Worm (Caenorhabditis elegans) whole organism, L2 larva: Measurements from ENCODE around the gene nhr-48.

Experiments
- C34F6.9 ChIP-seq: fragments of 150-350 bp; optimal IDR thresholded peaks from 2 replicates; lab custom pipeline; 2014; ENCODE audit warnings: missing biosample characterization, missing genetic modification characterization
- F13H6.1 ChIP-seq: sonication (generic microtip); optimal IDR thresholded peaks from 2 replicates; lab custom pipeline; 2016; ENCODE audit warnings: missing genetic modification characterization, missing compliant biosample characterization
- R02D3.7 ChIP-seq: fragments of 150-350 bp; optimal IDR thresholded peaks from 2 replicates; lab custom pipeline; 2014; ENCODE audit warnings: missing biosample characterization, missing genetic modification characterization
- Y55F3AM.14 ChIP-seq: fragments of 200-800 bp; sonication (Bioruptor generic); optimal IDR thresholded peaks from 2 replicates; lab custom pipeline; 2018; ENCODE audit warnings: mild to moderate bottlenecking, missing genetic modification characterization, missing compliant biosample characterization
- ZK546.5 ChIP-seq: sonication (generic microtip); optimal IDR thresholded peaks from 2 replicates; lab custom pipeline; 2017; ENCODE audit warnings: missing biosample characterization, missing genetic modification characterization
- alr-1 ChIP-seq: fragments of 150-350 bp; optimal IDR thresholded peaks from 2 replicates; lab custom pipeline; 2014; ENCODE audit warnings: missing biosample characterization, missing genetic modification characterization
- aly-2 ChIP-seq: fragments of 150-350 bp; optimal IDR thresholded peaks from 2 replicates; lab custom pipeline; 2014; ENCODE audit warnings: missing biosample characterization, missing genetic modification characterization
- ama-1 ChIP-seq: fragments of 150-350 bp; optimal IDR thresholded peaks from 2 replicates; lab custom pipeline; 2018; ENCODE audit warnings: inconsistent platforms
- blmp-1 ChIP-seq: sonication (generic microtip); optimal IDR thresholded peaks from 2 replicates; lab custom pipeline; 2017; ENCODE audit warnings: missing genetic modification characterization, mild to moderate bottlenecking, missing compliant biosample characterization, antibody characterized with exemption, moderate library complexity; ENCODE audit not compliant: insufficient read depth
- ceh-16 ChIP-seq: fragments of 150-350 bp; optimal IDR thresholded peaks from 2 replicates; lab custom pipeline; 2014; ENCODE audit warnings: missing biosample characterization, missing genetic modification characterization
- ceh-82 ChIP-seq: fragments of 150-350 bp; optimal IDR thresholded peaks from 2 replicates; lab custom pipeline; 2014; ENCODE audit warnings: missing biosample characterization, missing genetic modification characterization
- crh-2 ChIP-seq: sonication (generic microtip); optimal IDR thresholded peaks from 2 replicates; lab custom pipeline; 2017; ENCODE audit warnings: missing biosample characterization, missing genetic modification characterization
- dmd-4 ChIP-seq: sonication (generic microtip); optimal IDR thresholded peaks from 2 replicates; lab custom pipeline; 2017; ENCODE audit warnings: missing biosample characterization, missing genetic modification characterization
- egl-27 ChIP-seq: sonication (generic microtip); optimal IDR thresholded peaks from 3 replicates; lab custom pipeline; 2017; ENCODE audit warnings: missing biosample characterization, missing genetic modification reagents, missing genetic modification characterization
- elt-1 ChIP-seq: fragments of 150-350 bp; optimal IDR thresholded peaks from 2 replicates; lab custom pipeline; 2014; ENCODE audit warnings: missing biosample characterization, missing genetic modification characterization
- elt-3 ChIP-seq: sonication (generic microtip); optimal IDR thresholded peaks from 2 replicates; lab custom pipeline; 2017; ENCODE audit warnings: missing biosample characterization, missing genetic modification characterization
- fos-1 ChIP-seq: fragments of 150-350 bp; optimal IDR thresholded peaks from 2 replicates; lab custom pipeline; 2014; ENCODE audit warnings: missing biosample characterization, missing genetic modification characterization
- gmeb-1 ChIP-seq: fragments of 150-350 bp; optimal IDR thresholded peaks from 2 replicates; lab custom pipeline; 2014; ENCODE audit warnings: missing biosample characterization, missing genetic modification characterization
- lin-11 ChIP-seq: fragments of 150-350 bp; sonication (generic microtip); optimal IDR thresholded peaks from 2 replicates; lab custom pipeline; 2014; ENCODE audit warnings: missing biosample characterization, missing genetic modification characterization, inconsistent platforms, mixed read lengths
- lin-13 ChIP-seq: fragments of 150-350 bp; optimal IDR thresholded peaks from 2 replicates; lab custom pipeline; 2014; ENCODE audit warnings: missing biosample characterization, missing genetic modification reagents, missing genetic modification characterization
- lin-39 ChIP-seq: fragments of 150-350 bp; optimal IDR thresholded peaks from 2 replicates; lab custom pipeline; 2014; ENCODE audit warnings: missing biosample characterization, missing genetic modification reagents, missing genetic modification characterization
- lsy-2 ChIP-seq, 2 experiments: fragments of 150-350 bp in 1 of 2; sonication (generic microtip) in 1 of 2; optimal IDR thresholded peaks; 2 replicates each; lab custom pipeline; 2014 to 2017; ENCODE audit warnings: missing biosample characterization in 2 of 2, missing genetic modification characterization in 2 of 2
- mab-5 ChIP-seq: fragments of 150-350 bp; optimal IDR thresholded peaks from 2 replicates; lab custom pipeline; 2014; ENCODE audit warnings: missing biosample characterization, missing genetic modification characterization
- mbf-1 ChIP-seq: sonication (generic microtip); optimal IDR thresholded peaks from 2 replicates; lab custom pipeline; 2017; ENCODE audit warnings: missing biosample characterization, missing genetic modification characterization
- mdl-1 ChIP-seq, 2 experiments: fragments of 150-350 bp in 1 of 2; sonication (generic microtip) in 1 of 2; optimal IDR thresholded peaks; 2 replicates each; lab custom pipeline; 2017; ENCODE audit warnings: missing biosample characterization in 2 of 2, missing genetic modification characterization in 2 of 2
- nhr-10 ChIP-seq: sonication (generic microtip); optimal IDR thresholded peaks from 2 replicates; lab custom pipeline; 2017; ENCODE audit warnings: missing biosample characterization, missing genetic modification characterization
- nhr-11 ChIP-seq: fragments of 150-350 bp; optimal IDR thresholded peaks from 2 replicates; lab custom pipeline; 2014; ENCODE audit warnings: missing biosample characterization, missing genetic modification characterization
- nhr-12 ChIP-seq: fragments of 150-350 bp; optimal IDR thresholded peaks from 2 replicates; lab custom pipeline; 2014; ENCODE audit warnings: missing biosample characterization, missing genetic modification characterization
- nhr-129 ChIP-seq: fragments of 150-350 bp; optimal IDR thresholded peaks from 2 replicates; lab custom pipeline; 2014; ENCODE audit warnings: missing biosample characterization, missing genetic modification characterization
- nhr-21 ChIP-seq: fragments of 150-350 bp; optimal IDR thresholded peaks from 2 replicates; lab custom pipeline; 2014; ENCODE audit warnings: missing biosample characterization, missing genetic modification characterization
- nhr-23 ChIP-seq: fragments of 150-350 bp; optimal IDR thresholded peaks from 2 replicates; lab custom pipeline; 2014; ENCODE audit warnings: missing biosample characterization, missing genetic modification reagents, missing genetic modification characterization
- nhr-237 ChIP-seq: fragments of 150-350 bp; optimal IDR thresholded peaks from 2 replicates; lab custom pipeline; 2014; ENCODE audit warnings: missing biosample characterization, missing genetic modification characterization
- nhr-25 ChIP-seq: fragments of 150-350 bp; sonication (generic microtip); optimal IDR thresholded peaks from 3 replicates; lab custom pipeline; 2014; ENCODE audit warnings: missing biosample characterization, missing genetic modification characterization
- nhr-6 ChIP-seq: fragments of 150-350 bp; optimal IDR thresholded peaks from 2 replicates; lab custom pipeline; 2014; ENCODE audit warnings: missing biosample characterization, missing genetic modification characterization
- nhr-77 ChIP-seq: fragments of 150-350 bp; optimal IDR thresholded peaks from 2 replicates; lab custom pipeline; 2014; ENCODE audit warnings: missing biosample characterization, missing genetic modification characterization
- peb-1 ChIP-seq: fragments of 150-350 bp; optimal IDR thresholded peaks from 2 replicates; lab custom pipeline; 2014; ENCODE audit warnings: missing biosample characterization, missing genetic modification characterization
- sem-4 ChIP-seq: fragments of 150-350 bp; optimal IDR thresholded peaks from 2 replicates; lab custom pipeline; 2014; ENCODE audit warnings: missing biosample characterization, missing genetic modification reagents, missing genetic modification characterization
- skn-1 ChIP-seq: sonication (generic microtip); optimal IDR thresholded peaks from 2 replicates; lab custom pipeline; 2017; ENCODE audit warnings: missing biosample characterization, missing genetic modification characterization
- sma-3 ChIP-seq: sonication (generic microtip); optimal IDR thresholded peaks from 2 replicates; lab custom pipeline; 2016; ENCODE audit warnings: missing genetic modification reagents, missing genetic modification characterization, missing compliant biosample characterization
- sma-9 ChIP-seq, 2 experiments: fragments of 150-350 bp in 1 of 2; sonication (generic microtip) in 1 of 2; optimal IDR thresholded peaks; 2 replicates each; lab custom pipeline; 2014 to 2016; ENCODE audit warnings: missing genetic modification characterization in 2 of 2, mild to moderate bottlenecking in 1 of 2, missing biosample characterization in 1 of 2, missing compliant biosample characterization in 1 of 2, missing genetic modification reagents in 1 of 2, moderate library complexity in 1 of 2
- snpc-4 ChIP-seq: fragments of 150-350 bp; optimal IDR thresholded peaks from 2 replicates; lab custom pipeline; 2014; ENCODE audit warnings: missing biosample characterization, missing genetic modification characterization
- unc-39 ChIP-seq: fragments of 150-350 bp; optimal IDR thresholded peaks from 2 replicates; lab custom pipeline; 2014; ENCODE audit warnings: missing biosample characterization, missing genetic modification characterization
- unc-55 ChIP-seq: fragments of 150-350 bp; sonication (generic microtip); optimal IDR thresholded peaks from 3 replicates; lab custom pipeline; 2014; ENCODE audit warnings: missing biosample characterization, missing genetic modification reagents, missing genetic modification characterization
- unc-62 ChIP-seq: fragments of 150-350 bp; optimal IDR thresholded peaks from 2 replicates; lab custom pipeline; 2014; ENCODE audit warnings: missing biosample characterization, missing genetic modification reagents, missing genetic modification characterization
- zag-1 ChIP-seq: fragments of 150-350 bp; optimal IDR thresholded peaks from 2 replicates; lab custom pipeline; 2014; ENCODE audit warnings: missing biosample characterization, missing genetic modification characterization
- ztf-1 ChIP-seq: fragments of 200-800 bp; sonication (Bioruptor generic); conservative IDR thresholded peaks from 2 replicates; pipeline ENCODE4 v1.3.6; 2022; ENCODE audit warnings: missing genetic modification characterization, missing compliant biosample characterization
- ztf-11 ChIP-seq: sonication (generic microtip); optimal IDR thresholded peaks from 2 replicates; lab custom pipeline; 2017; ENCODE audit warnings: missing biosample characterization, missing genetic modification characterization
- ztf-4 ChIP-seq: fragments of 150-350 bp; optimal IDR thresholded peaks from 2 replicates; lab custom pipeline; 2014; ENCODE audit warnings: missing biosample characterization, missing genetic modification characterization

The nhr-48 gene

DNA sequence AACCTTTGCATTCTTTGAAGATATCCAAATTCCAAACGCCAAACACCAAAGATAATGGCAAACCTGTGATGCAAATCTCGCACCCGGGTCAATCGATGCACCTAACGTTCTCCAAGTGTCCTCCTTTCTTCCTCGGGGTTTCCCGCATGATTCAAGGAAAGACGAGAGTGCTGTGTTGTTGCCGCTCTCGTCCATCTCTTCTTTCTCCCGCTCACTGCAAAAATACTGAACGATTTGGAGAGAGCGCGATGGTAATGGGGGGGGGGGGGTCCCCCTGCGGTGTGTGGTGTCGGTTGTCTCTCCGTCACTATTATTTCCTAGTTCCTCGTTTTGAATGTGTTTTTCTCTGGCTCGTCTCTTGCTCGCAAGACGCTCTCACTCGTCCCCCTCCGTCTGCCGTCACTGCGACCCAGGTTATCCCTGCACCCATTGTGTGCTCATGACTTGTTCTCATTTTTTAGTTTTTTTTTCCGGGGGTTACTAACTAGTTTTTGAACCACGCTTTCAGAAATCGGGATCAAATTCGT lies 584 bp upstream of the nhr-48 start (continued):
- TF ChIP-seq blmp-1 (tag; lab: Kevin White, UChicago) (no peak), F13H6.1 (tag; lab: Kevin White, UChicago) (peak; percentile 98), ceh-82 (peak; percentile 9), gmeb-1 (peak; percentile 32), egl-27 (tag; lab: Kevin White, UChicago) (peak; percentile 88), lsy-2 (tag; optimal IDR thresholded peaks at IDR 0.05; lab: Kevin White, UChicago) (peak; percentile 19 to 71), sem-4 (peak; percentile 78), nhr-25 (tag; lab: Kevin White, UChicago) (peak; percentile 51), crh-2 (tag; lab: Kevin White, UChicago) (peak; percentile 62), nhr-77 (tag; lab: Kevin White, UChicago) (no peak), ZK546.5 (tag; lab: Kevin White, UChicago) (no peak), nhr-6 (tag; lab: Kevin White, UChicago) (peak; percentile 3), snpc-4 (tag; lab: Kevin White, UChicago) (peak; percentile 2), unc-39 (tag; lab: Kevin White, UChicago) (no peak), sma-3 (peak; percentile 25), peb-1 (no peak), ztf-1 (GFP tag; lab: Robert Waterston, UW) (no peak), lin-11 (tag; lab: Kevin White, UChicago) (peak; percentile 78), sma-9 (GFP tag; optimal IDR thresholded peaks at IDR 0.05; lab: Kevin White, UChicago) (peak; percentile 98), sma-9 (tag; optimal IDR thresholded peaks at IDR 0.05; lab: Kevin White, UChicago) (peak; percentile 83), nhr-10 (tag; lab: Kevin White, UChicago) (peak; percentile 42), mbf-1 (tag; lab: Kevin White, UChicago) (no peak), ztf-4 (tag; lab: Kevin White, UChicago) (peak; percentile 83)

DNA sequence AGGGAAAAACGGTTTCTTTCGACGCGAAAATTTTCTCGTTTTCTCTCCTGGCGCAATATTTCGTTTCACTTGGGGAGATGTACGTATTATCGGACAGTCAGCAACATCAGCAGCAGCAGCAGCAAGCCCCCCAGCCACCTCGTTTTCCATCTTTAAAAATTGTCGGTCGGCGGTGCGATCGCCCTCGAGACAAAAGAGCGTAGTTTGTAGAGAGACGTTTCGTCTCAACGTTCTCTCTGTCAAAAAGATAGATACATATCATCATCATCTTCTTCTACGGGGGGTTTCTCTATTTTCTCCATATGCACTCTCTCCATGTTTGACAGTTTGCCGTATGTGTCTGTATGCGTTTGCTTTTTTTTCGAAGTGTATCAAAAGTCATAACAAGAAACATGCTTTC lies 1.6 kb downstream of the nhr-48 start:
- TF ChIP-seq ama-1, result no peak
- TF ChIP-seq snpc-4 (tag; lab: Kevin White, UChicago), result no peak
- no peak for TF ChIP-seq aly-2
- no peak for TF ChIP-seq peb-1
- no peak for TF ChIP-seq zag-1 (tag; lab: Kevin White, UChicago)
- TF ChIP-seq nhr-6 (tag; lab: Kevin White, UChicago), result no peak
- peak; percentile 61 for TF ChIP-seq crh-2 (tag; lab: Kevin White, UChicago)
- peak; percentile 5 for TF ChIP-seq sem-4
- TF ChIP-seq mbf-1 (tag; lab: Kevin White, UChicago), result no peak
- no peak for TF ChIP-seq R02D3.7 (tag; lab: Kevin White, UChicago)
- TF ChIP-seq unc-55 (GFP tag; lab: Kevin White, UChicago), result no peak
- peak; percentile 71 for TF ChIP-seq nhr-129 (tag; lab: Kevin White, UChicago)
- no peak for TF ChIP-seq elt-3 (tag; lab: Kevin White, UChicago)
- TF ChIP-seq nhr-237 (tag; lab: Kevin White, UChicago), result no peak
- peak; percentile 71 for TF ChIP-seq blmp-1 (tag; lab: Kevin White, UChicago)
- no peak for TF ChIP-seq unc-62 (GFP tag; lab: Kevin White, UChicago)
- no peak for TF ChIP-seq nhr-12
- TF ChIP-seq egl-27 (tag; lab: Kevin White, UChicago), result peak; percentile 3
- no peak for TF ChIP-seq lsy-2 (tag; optimal IDR thresholded peaks at IDR 0.05; lab: Kevin White, UChicago)
- no peak for TF ChIP-seq lin-39 (tag; lab: Kevin White, UChicago)
- no peak for TF ChIP-seq nhr-23 (tag; lab: Kevin White, UChicago)
- no peak for TF ChIP-seq ZK546.5 (tag; lab: Kevin White, UChicago)
- no peak for TF ChIP-seq alr-1 (tag; lab: Kevin White, UChicago)
- TF ChIP-seq gmeb-1, result peak; percentile 28
- TF ChIP-seq skn-1, result no peak
- peak; percentile 91 for TF ChIP-seq sma-9 (GFP tag; optimal IDR thresholded peaks at IDR 0.05; lab: Kevin White, UChicago)
- no peak for TF ChIP-seq sma-9 (tag; optimal IDR thresholded peaks at IDR 0.05; lab: Kevin White, UChicago)
- TF ChIP-seq C34F6.9 (tag; lab: Kevin White, UChicago), result no peak
- TF ChIP-seq lin-13 (GFP tag; lab: Kevin White, UChicago), result no peak
- no peak for TF ChIP-seq elt-1 (tag; lab: Kevin White, UChicago)
- TF ChIP-seq nhr-11 (tag; lab: Kevin White, UChicago), result no peak
- peak; percentile 24 for TF ChIP-seq F13H6.1 (tag; lab: Kevin White, UChicago)
- peak; percentile 61 for TF ChIP-seq nhr-25 (tag; lab: Kevin White, UChicago)
- TF ChIP-seq fos-1 (tag; lab: Kevin White, UChicago), result peak; percentile 57
- no peak for TF ChIP-seq mab-5 (tag; lab: Kevin White, UChicago)
- no peak for TF ChIP-seq ceh-82
- TF ChIP-seq mdl-1 (tag; optimal IDR thresholded peaks at IDR 0.05; lab: Kevin White, UChicago), result peak; percentile 38 to 87
- TF ChIP-seq ceh-16 (tag; lab: Kevin White, UChicago), result no peak
- TF ChIP-seq nhr-10 (tag; lab: Kevin White, UChicago), result no peak
- no peak for TF ChIP-seq nhr-77 (tag; lab: Kevin White, UChicago)
- no peak for TF ChIP-seq dmd-4 (tag; lab: Kevin White, UChicago)
- TF ChIP-seq nhr-21 (tag; lab: Kevin White, UChicago), result peak; percentile 80
- peak; percentile 61 for TF ChIP-seq sma-3
- no peak for TF ChIP-seq lin-11 (tag; lab: Kevin White, UChicago)
- no peak for TF ChIP-seq Y55F3AM.14 (GFP tag; lab: Kevin White, UChicago)
- no peak for TF ChIP-seq ztf-1 (GFP tag; lab: Robert Waterston, UW)
- no peak for TF ChIP-seq unc-39 (tag; lab: Kevin White, UChicago)
- no peak for TF ChIP-seq ztf-4 (tag; lab: Kevin White, UChicago)
- TF ChIP-seq ztf-11 (tag; lab: Kevin White, UChicago), result no peak
